Fruit fly (Drosophila melanogaster): ENCODE data around the gene CG15059.

- TF ChIP-seq CG8478 (optimal IDR thresholded peaks at IDR 0.05) (no peak), CTCF (optimal IDR thresholded peaks at IDR 0.05) (peak; percentile 94 to 97)
These were observed 20.0 kb downstream of the CG15059 start for dm6 chrX:18239301-18239700.
